Worm (Caenorhabditis elegans): Measurements from ENCODE around the gene F23D12.4.

DNA sequence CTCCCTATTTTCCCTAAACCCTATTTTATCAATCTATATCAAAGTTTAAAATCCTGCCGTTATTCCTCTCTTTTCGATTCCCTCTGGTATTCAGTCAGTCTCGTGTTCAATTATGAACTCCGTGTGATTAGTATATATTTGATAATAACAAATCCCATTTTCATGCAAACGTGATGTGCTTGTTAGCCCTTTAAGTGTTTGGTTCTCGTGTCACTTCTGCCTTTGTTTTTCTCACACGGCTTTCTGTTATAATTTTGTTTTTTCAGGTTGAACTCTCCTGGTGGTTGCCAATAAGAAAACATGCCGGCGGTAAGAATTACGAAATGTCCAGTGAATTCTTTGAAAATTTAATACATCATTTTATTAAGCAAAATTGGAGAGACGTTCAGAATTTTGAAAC, 21.7 kb downstream of the F23D12.4 start, which contains the start of gene M163.21:
- TF ChIP-seq jun-1 (tag; optimal IDR thresholded peaks at IDR 0.05) (no peak), elt-3 (tag; optimal IDR thresholded peaks at IDR 0.05) (no peak), blmp-1 (tag; optimal IDR thresholded peaks at IDR 0.05) (no peak)
